Worm (Caenorhabditis elegans) whole organism, midembryonic: ENCODE measurements around the gene pbo-4.

Experiments used
- T22C8.4 ChIP-seq: fragments of 200-800 bp; sonication (Bioruptor generic); IDR thresholded peaks from 2 replicates; pipeline ENCODE4 v1.3.6; 2022; ENCODE audit warnings: missing genetic modification characterization, missing compliant biosample characterization
- cog-1 ChIP-seq: sonication (generic microtip); optimal IDR thresholded peaks from 2 replicates; lab custom pipeline; 2016; ENCODE audit warnings: missing genetic modification characterization, missing compliant biosample characterization
- flt-1 ChIP-seq: fragments of 200-800 bp; sonication (Bioruptor generic); IDR thresholded peaks from 2 replicates; pipeline ENCODE4 v1.3.6; 2022; ENCODE audit warnings: missing genetic modification characterization, missing compliant biosample characterization
- klf-2 ChIP-seq: fragments of 200-800 bp; sonication (Bioruptor generic); conservative IDR thresholded peaks from 2 replicates; pipeline ENCODE4 v1.3.6; 2022; ENCODE audit warnings: missing genetic modification reagents, missing genetic modification characterization, missing compliant biosample characterization
- med-1 ChIP-seq: sonication (generic microtip); optimal IDR thresholded peaks from 2 replicates; lab custom pipeline; 2017; ENCODE audit warnings: missing genetic modification characterization, mild to moderate bottlenecking, missing compliant biosample characterization, antibody characterized with exemption, missing genetic modification reagents; ENCODE audit not compliant: insufficient read depth
- ref-1 ChIP-seq: fragments of 200-800 bp; sonication (Bioruptor generic); conservative IDR thresholded peaks from 2 replicates; pipeline ENCODE4 v1.3.6; 2022; ENCODE audit warnings: missing genetic modification reagents, missing genetic modification characterization, missing compliant biosample characterization
- tab-1 ChIP-seq: fragments of 200-800 bp; sonication (Bioruptor generic); IDR thresholded peaks from 2 replicates; pipeline ENCODE4 v1.3.6; 2022; ENCODE audit warnings: missing genetic modification characterization, missing compliant biosample characterization
- ztf-23 ChIP-seq: fragments of 200-800 bp; sonication (Bioruptor generic); IDR thresholded peaks from 2 replicates; pipeline ENCODE4 v1.3.6; 2022; ENCODE audit warnings: missing genetic modification reagents, missing genetic modification characterization, missing compliant biosample characterization
- ztf-29 ChIP-seq: fragments of 200-800 bp; sonication (Bioruptor generic); IDR thresholded peaks from 2 replicates; pipeline ENCODE4 v1.3.6; 2022; ENCODE audit warnings: missing genetic modification reagents, missing genetic modification characterization, missing compliant biosample characterization

pbo-4 gene

ce11 chrX:11001750-11002149, 47.8 kb downstream of the pbo-4 start, which contains the start of gene col-177:
col-177 (minus strand) TSS chrX:11001850.
- TF ChIP-seq flt-1 (GFP tag; lab: Robert Waterston, UW), result no peak
- no peak for TF ChIP-seq klf-2 (GFP tag; lab: Robert Waterston, UW)
- TF ChIP-seq ref-1 (GFP tag; lab: Robert Waterston, UW), result no peak

DNA sequence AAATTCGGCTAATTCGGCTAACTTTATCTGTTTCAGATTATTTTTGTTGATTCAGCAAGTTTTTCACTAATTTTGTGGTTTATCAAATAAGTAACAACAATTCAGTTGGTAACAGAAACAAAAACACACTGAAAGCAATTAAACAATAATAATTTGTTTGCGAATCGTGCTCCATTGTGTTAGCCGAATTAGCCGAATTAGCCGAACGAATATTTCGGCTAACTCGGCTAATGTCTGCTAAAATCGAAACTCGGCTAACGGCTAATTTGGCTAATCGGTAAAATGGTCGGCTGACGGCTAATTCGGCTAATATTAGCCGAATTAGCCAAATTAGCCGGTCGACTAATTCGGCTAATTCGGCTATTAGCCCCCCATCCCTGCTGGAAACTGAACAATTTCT, 49.8 kb downstream of the pbo-4 start:
- no peak for TF ChIP-seq cog-1 (tag; lab: Kevin White, UChicago)
- no peak for TF ChIP-seq ztf-29
- no peak for TF ChIP-seq ztf-23
- no peak for TF ChIP-seq T22C8.4 (GFP tag; lab: Robert Waterston, UW)
- TF ChIP-seq klf-2 (GFP tag; lab: Robert Waterston, UW), result no peak
- TF ChIP-seq tab-1 (GFP tag; lab: Robert Waterston, UW), result no peak
- no peak for TF ChIP-seq ref-1 (GFP tag; lab: Robert Waterston, UW)
- TF ChIP-seq flt-1 (GFP tag; lab: Robert Waterston, UW), result no peak
- TF ChIP-seq med-1, result no peak

DNA sequence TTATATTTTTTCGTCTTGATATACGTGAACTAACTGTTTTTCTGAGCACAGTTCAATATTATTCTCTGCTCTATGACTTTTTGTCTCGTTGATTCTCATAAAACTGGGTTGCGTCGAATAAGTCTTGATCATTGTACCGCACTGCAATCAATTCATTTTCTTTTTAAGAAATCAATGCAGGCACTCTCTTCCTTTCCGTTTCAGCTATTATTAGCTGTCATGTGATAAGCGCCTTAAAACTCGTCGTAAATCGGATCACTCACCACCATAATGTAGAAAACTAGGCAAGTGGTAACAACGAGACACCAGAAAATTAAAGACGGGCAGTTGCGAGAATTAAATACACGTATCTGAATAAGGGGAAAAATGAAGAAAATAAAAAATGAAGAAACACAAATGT, 53.5 kb downstream of the pbo-4 start:
- no peak for TF ChIP-seq flt-1 (GFP tag; lab: Robert Waterston, UW)
- TF ChIP-seq ztf-23, result no peak
- TF ChIP-seq tab-1 (GFP tag; lab: Robert Waterston, UW), result no peak
- no peak for TF ChIP-seq ref-1 (GFP tag; lab: Robert Waterston, UW)
- no peak for TF ChIP-seq med-1
- TF ChIP-seq klf-2 (GFP tag; lab: Robert Waterston, UW), result no peak
- no peak for TF ChIP-seq ztf-29
- TF ChIP-seq cog-1 (tag; lab: Kevin White, UChicago), result no peak
- no peak for TF ChIP-seq T22C8.4 (GFP tag; lab: Robert Waterston, UW)
